Worm (Caenorhabditis elegans): ENCODE results near the gene ZK829.1.

DNA sequence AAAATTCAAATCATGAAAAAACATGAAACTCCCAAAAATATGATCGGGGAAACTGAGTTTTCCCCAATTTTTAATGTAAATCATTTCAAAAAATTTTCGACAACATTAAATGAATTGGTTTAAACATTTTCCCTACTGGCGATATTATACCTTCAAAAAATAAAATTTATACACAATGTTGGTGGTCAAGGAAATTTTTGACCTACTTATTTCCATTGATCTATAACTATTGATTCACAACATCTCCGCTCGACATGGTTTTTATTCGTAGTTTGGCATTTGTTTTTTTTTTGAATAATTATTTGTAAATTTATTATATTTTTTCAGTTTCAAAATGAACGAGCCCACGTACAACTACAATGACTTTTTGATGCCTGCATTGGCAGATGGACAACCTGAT lies 8.1 kb upstream of the ZK829.1 start, which contains the start of gene tbx-36:
- no peak for TF ChIP-seq him-1 (tag; optimal IDR thresholded peaks at IDR 0.05)
- no peak for TF ChIP-seq dao-5 (tag; optimal IDR thresholded peaks at IDR 0.05)
- TF ChIP-seq W03F9.2 (tag; optimal IDR thresholded peaks at IDR 0.05): no peak

All from whole organism, L4/young adult.